Fruit fly (Drosophila melanogaster) Kc167 (cell line): ENCODE results near the gene Hus1-like.

Experiments used
- Myc ChIP-seq: fragments of >200 bp; optimal IDR thresholded peaks from 2 replicates; lab custom pipeline; 2017; ENCODE audit warnings: missing external identifiers
- Sin3A ChIP-seq: fragments of >200 bp; optimal IDR thresholded peaks from 2 replicates; lab custom pipeline; 2018; ENCODE audit warnings: missing external identifiers
- h ChIP-seq: fragments of >200 bp; optimal IDR thresholded peaks from 3 replicates; lab custom pipeline; 2018; ENCODE audit warnings: missing external identifiers
- insv ChIP-seq: fragments of >200 bp; optimal IDR thresholded peaks from 3 replicates; lab custom pipeline; 2018; ENCODE audit warnings: missing external identifiers
- psq ChIP-seq: fragments of >200 bp; optimal IDR thresholded peaks from 2 replicates; lab custom pipeline; 2017; ENCODE audit warnings: missing external identifiers
- ttk ChIP-seq: sonication (Bioruptor generic); optimal IDR thresholded peaks from 2 replicates; lab custom pipeline; 2017; ENCODE audit warnings: missing external identifiers

Gene Hus1-like

dm6 chr3R:4846787-4847186 lies 34.9 kb upstream of the Hus1-like start:
- TF ChIP-seq psq (lab: Kevin White, UChicago): no peak

DNA sequence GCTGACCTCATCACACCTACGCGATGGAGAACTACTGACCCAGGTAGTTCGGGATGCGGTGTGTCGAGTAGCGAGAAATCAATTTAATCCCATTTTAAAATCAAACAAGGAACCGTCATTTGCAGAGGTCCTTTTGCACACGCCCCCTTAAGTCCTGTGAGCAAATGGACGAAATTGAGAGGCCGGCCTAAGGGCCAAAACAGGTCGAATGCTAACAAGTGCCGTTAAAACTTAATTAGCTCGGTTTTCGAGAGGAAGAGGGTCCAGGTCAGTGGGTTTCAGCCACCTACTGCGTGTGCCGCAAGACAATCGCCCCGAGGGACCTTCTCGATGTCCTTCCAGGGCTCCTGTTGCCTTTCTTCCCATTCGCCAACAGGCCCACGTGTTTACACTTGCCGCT lies 34.3 kb upstream of the Hus1-like start:
- TF ChIP-seq psq (lab: Kevin White, UChicago) (no peak), h (lab: Kevin White, UChicago) (no peak), Sin3A (lab: Kevin White, UChicago) (no peak), Myc (lab: Kevin White, UChicago) (no peak), insv (no peak), ttk (lab: Kevin White, UChicago) (no peak)

DNA sequence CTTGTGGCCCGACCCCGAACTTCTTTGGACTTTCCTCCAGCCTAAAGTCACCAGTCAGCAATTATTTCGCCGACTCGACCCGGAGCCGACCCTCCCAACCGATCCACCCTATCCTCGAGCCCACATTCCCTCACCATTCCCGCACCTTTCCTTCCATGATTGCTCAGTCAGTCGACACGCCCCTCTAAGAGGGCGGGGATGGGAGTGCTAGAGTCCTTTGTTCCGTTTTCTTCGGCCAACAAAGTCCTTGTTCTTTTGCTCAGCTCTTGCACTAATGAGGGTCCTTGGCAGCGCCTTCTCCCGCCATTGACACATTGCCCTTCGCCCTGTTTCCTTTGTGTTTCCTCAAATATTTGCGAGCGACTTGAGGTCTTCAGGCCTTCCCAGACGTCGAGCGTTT lies 33.5 kb upstream of the Hus1-like start:
- no peak for TF ChIP-seq insv
- TF ChIP-seq Sin3A (lab: Kevin White, UChicago): no peak
- TF ChIP-seq h (lab: Kevin White, UChicago): no peak
- no peak for TF ChIP-seq psq (lab: Kevin White, UChicago)
- TF ChIP-seq Myc (lab: Kevin White, UChicago): no peak
- TF ChIP-seq ttk (lab: Kevin White, UChicago): no peak

dm6 chr3R:4842958-4843357 lies 31.1 kb upstream of the Hus1-like start:
- TF ChIP-seq ttk (lab: Kevin White, UChicago) (no peak), h (lab: Kevin White, UChicago) (no peak), Sin3A (lab: Kevin White, UChicago) (no peak), insv (no peak), psq (lab: Kevin White, UChicago) (no peak), Myc (lab: Kevin White, UChicago) (no peak)

- no peak for TF ChIP-seq Sin3A (lab: Kevin White, UChicago)
- TF ChIP-seq insv: no peak
- TF ChIP-seq psq (lab: Kevin White, UChicago): no peak
- no peak for TF ChIP-seq Myc (lab: Kevin White, UChicago)
- no peak for TF ChIP-seq ttk (lab: Kevin White, UChicago)
- TF ChIP-seq h (lab: Kevin White, UChicago): no peak
Measured at dm6 chr3R:4840757-4841156, 28.9 kb upstream of the Hus1-like start.

DNA sequence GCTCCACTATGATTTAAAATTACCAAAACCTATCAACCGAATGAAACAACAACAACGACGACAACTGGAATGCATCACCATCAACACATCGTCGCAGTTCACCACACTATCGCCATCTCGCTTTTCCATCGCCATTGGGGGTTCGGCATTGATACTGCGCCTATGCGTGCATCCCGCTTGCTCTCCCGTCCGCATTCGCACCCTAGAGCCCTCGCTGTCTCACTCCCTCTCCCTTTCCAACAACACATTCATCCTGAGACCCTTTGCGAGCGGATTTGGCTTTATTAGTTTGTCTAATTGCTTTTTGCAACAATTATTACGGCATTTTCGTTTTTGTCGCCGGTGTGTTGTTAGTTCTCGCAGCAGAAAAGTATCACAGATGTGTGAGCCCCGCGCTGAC lies 23.4 kb upstream of the Hus1-like start:
- TF ChIP-seq insv: no peak
- TF ChIP-seq Sin3A (lab: Kevin White, UChicago): no peak
- no peak for TF ChIP-seq ttk (lab: Kevin White, UChicago)
- TF ChIP-seq Myc (lab: Kevin White, UChicago): no peak
- no peak for TF ChIP-seq psq (lab: Kevin White, UChicago)
- TF ChIP-seq h (lab: Kevin White, UChicago): no peak

DNA sequence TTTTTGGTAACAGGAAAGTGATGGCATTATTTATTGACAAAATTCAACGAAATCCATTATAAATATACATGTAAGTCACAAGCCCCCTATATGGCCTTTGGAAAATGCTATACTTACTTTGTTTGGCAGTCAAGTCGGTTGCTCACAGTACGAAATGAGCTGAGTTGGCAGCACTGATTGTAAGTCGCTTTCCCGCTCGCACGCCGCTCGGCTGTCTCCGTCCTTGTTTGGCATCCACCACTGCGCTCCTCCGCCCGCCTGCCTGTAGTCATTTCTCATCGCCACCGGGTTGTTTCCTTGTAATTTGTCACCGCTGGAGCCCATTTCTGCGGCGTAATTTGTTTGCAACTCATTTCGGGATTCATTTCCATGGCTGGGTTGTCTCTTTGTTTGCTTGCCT lies 21.7 kb upstream of the Hus1-like start:
- TF ChIP-seq psq (lab: Kevin White, UChicago) (no peak), Myc (lab: Kevin White, UChicago) (no peak), insv (no peak), h (lab: Kevin White, UChicago) (no peak), ttk (lab: Kevin White, UChicago) (no peak), Sin3A (lab: Kevin White, UChicago) (no peak)

dm6 chr3R:4831197-4831596 lies 19.3 kb upstream of the Hus1-like start, which contains the start of gene CG14659:
CG14659 (minus strand) TSS chr3R:4831297.
- no peak for TF ChIP-seq h (lab: Kevin White, UChicago)
- TF ChIP-seq psq (lab: Kevin White, UChicago): no peak
- no peak for TF ChIP-seq ttk (lab: Kevin White, UChicago)
- no peak for TF ChIP-seq Myc (lab: Kevin White, UChicago)
- TF ChIP-seq Sin3A (lab: Kevin White, UChicago): no peak
- no peak for TF ChIP-seq insv

- TF ChIP-seq Sin3A (lab: Kevin White, UChicago) (no peak), h (lab: Kevin White, UChicago) (no peak)
Measured at dm6 chr3R:4830413-4830812, 18.5 kb upstream of the Hus1-like start, which contains the start of gene CG14658. CG14658 (minus strand) TSS chr3R:4830513.

DNA sequence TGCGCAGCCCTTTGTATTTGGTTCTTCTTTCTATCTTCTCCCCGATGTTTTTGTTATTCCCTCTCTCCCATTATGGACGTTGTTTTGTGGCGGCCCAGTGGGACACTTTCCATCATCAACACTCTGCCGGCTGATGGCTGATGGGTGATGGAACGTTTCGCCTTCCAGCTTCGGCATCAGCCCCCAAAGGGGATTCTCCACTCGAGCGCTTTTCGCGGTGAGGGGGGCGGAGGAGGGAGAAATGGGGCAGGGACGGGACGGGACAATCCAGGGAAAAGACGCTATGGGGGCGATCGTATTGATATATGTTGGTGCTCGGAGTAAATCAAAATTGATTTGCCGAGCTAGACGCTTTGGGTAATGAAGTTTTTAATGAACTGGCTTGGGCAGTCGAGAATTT lies 13.3 kb upstream of the Hus1-like start:
- TF ChIP-seq Sin3A (lab: Kevin White, UChicago) (no peak), Myc (lab: Kevin White, UChicago) (no peak), h (lab: Kevin White, UChicago) (no peak), psq (lab: Kevin White, UChicago) (no peak), ttk (lab: Kevin White, UChicago) (no peak), insv (no peak)

DNA sequence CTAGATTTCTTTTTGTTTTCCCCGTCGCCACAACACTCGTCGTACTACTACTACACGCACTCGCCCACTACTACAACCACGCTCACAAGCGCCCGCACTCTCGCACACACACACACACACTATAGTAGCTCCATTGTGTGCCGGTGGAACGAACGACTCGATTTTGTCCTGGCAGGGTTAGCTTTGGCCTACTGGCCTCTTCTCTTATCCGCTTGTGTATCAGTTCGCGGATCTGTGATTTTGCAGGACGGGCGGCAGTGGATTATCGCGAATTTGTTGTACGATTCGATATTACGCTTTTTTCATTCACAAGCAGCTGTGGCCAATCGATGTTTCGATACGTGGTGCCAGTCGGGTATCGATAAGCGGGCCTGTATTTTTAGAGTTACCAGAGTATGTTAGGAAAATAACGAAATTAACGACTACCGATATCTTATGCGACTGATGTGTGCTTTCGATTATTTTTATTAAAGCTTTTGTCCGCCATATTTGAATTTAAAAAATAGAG lies 9.3 kb upstream of the Hus1-like start, which contains the start of gene CG14657:
CG14657 (minus strand) TSS at position 335 of the 508 bp plus-strand sequence.
- TF ChIP-seq h (lab: Kevin White, UChicago) (no peak), psq (lab: Kevin White, UChicago) (no peak), ttk (lab: Kevin White, UChicago) (no peak), Myc (lab: Kevin White, UChicago) (no peak)

- no peak for TF ChIP-seq Myc (lab: Kevin White, UChicago)
- no peak for TF ChIP-seq insv
- TF ChIP-seq Sin3A (lab: Kevin White, UChicago): no peak
- TF ChIP-seq h (lab: Kevin White, UChicago): no peak
- no peak for TF ChIP-seq psq (lab: Kevin White, UChicago)
- no peak for TF ChIP-seq ttk (lab: Kevin White, UChicago)
Measured at dm6 chr3R:4816018-4816417, 4.1 kb upstream of the Hus1-like start, which contains the start of gene BBS5. BBS5 (plus strand) TSS chr3R:4816318.

DNA sequence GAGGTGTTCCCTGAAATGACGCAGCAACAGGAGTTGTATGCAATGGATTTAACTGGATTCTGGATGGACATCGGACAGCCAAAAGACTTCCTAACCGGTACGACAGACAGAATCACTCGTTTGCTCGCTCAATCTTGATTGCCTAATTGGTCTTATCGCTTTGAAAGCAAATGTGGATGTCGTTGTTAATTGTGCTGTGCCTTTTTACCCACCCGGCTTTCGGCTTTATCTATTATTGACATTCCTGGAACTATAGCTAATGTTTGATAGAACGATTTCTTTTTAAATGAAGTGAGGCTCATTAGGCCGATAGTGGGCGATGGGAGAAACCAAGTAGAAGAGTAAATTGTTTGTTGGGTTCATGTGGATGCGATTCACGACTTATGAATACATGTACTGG lies 2.8 kb upstream of the Hus1-like start:
- TF ChIP-seq insv: no peak
- no peak for TF ChIP-seq Sin3A (lab: Kevin White, UChicago)
- no peak for TF ChIP-seq ttk (lab: Kevin White, UChicago)
- no peak for TF ChIP-seq psq (lab: Kevin White, UChicago)
- no peak for TF ChIP-seq Myc (lab: Kevin White, UChicago)
- no peak for TF ChIP-seq h (lab: Kevin White, UChicago)
